Fruit fly (Drosophila melanogaster): ENCODE results near the gene CG3558.

The CG3558 gene

dm6 chr2L:3009438-3009837 lies 16.8 kb downstream of the CG3558 start:
- TF ChIP-seq tj (GFP tag; optimal IDR thresholded peaks at IDR 0.05) (peak; percentile 96), CG1620 (GFP tag; optimal IDR thresholded peaks at IDR 0.05) (no peak), kay (GFP tag; ENCODE audit: borderline replicate concordance) (no peak), CG5204 (GFP tag; optimal IDR thresholded peaks at IDR 0.05) (no peak), cic (GFP tag; optimal IDR thresholded peaks at IDR 0.05) (no peak)

dm6 chr2L:3011484-3011883 lies 18.8 kb downstream of the CG3558 start:
- no peak for TF ChIP-seq cic (GFP tag; optimal IDR thresholded peaks at IDR 0.05)
- TF ChIP-seq toe (GFP tag; optimal IDR thresholded peaks at IDR 0.05): no peak
- TF ChIP-seq CG12768 (GFP tag; optimal IDR thresholded peaks at IDR 0.05): no peak
- no peak for TF ChIP-seq CG11617 (GFP tag; optimal IDR thresholded peaks at IDR 0.05)
- no peak for TF ChIP-seq tj (GFP tag; optimal IDR thresholded peaks at IDR 0.05)
- no peak for TF ChIP-seq Mnt (GFP tag; optimal IDR thresholded peaks at IDR 0.05)
- no peak for TF ChIP-seq Clk (GFP tag; optimal IDR thresholded peaks at IDR 0.05)
- TF ChIP-seq Hr96 (GFP tag; optimal IDR thresholded peaks at IDR 0.05): no peak

- TF ChIP-seq Crg-1 (GFP tag; optimal IDR thresholded peaks at IDR 0.05) (no peak), CG12768 (GFP tag; optimal IDR thresholded peaks at IDR 0.05) (no peak), kay (GFP tag; ENCODE audit: borderline replicate concordance) (no peak), toe (GFP tag; optimal IDR thresholded peaks at IDR 0.05) (no peak), CG1620 (GFP tag; optimal IDR thresholded peaks at IDR 0.05) (no peak), CG7101 (tag; optimal IDR thresholded peaks at IDR 0.05) (no peak), CG7045 (GFP tag; optimal IDR thresholded peaks at IDR 0.05) (no peak), bab1 (GFP tag; optimal IDR thresholded peaks at IDR 0.05) (no peak), tj (GFP tag; optimal IDR thresholded peaks at IDR 0.05) (no peak), Hr96 (GFP tag; optimal IDR thresholded peaks at IDR 0.05) (no peak), cic (GFP tag; optimal IDR thresholded peaks at IDR 0.05) (no peak), CG33017 (tag; optimal IDR thresholded peaks at IDR 0.05) (no peak)
Observed at dm6 chr2L:3012780-3013179, 20.1 kb downstream of the CG3558 start.

dm6 chr2L:3018212-3018611 lies 25.5 kb downstream of the CG3558 start, which contains the start of the genes CG17224 and CG17264:
CG17224 (minus strand) TSS chr2L:3018308.
CG17264 (plus strand) TSS chr2L:3018508.
- no peak for TF ChIP-seq CG7101 (tag; optimal IDR thresholded peaks at IDR 0.05)
- TF ChIP-seq kay (GFP tag; ENCODE audit: borderline replicate concordance): no peak
- peak; percentile 25 for TF ChIP-seq cic (GFP tag; optimal IDR thresholded peaks at IDR 0.05)
- no peak for TF ChIP-seq CG11617 (GFP tag; optimal IDR thresholded peaks at IDR 0.05)
- no peak for TF ChIP-seq cnc (optimal IDR thresholded peaks at IDR 0.05)
- TF ChIP-seq Crg-1 (GFP tag; optimal IDR thresholded peaks at IDR 0.05): no peak
- no peak for TF ChIP-seq CG5204 (GFP tag; optimal IDR thresholded peaks at IDR 0.05)
- peak; percentile 11 for TF ChIP-seq CG14711 (tag; optimal IDR thresholded peaks at IDR 0.05)
- TF ChIP-seq Mnt (GFP tag; optimal IDR thresholded peaks at IDR 0.05): peak; percentile 58
- TF ChIP-seq bab1 (GFP tag; optimal IDR thresholded peaks at IDR 0.05): peak; percentile 30
- no peak for TF ChIP-seq pad (GFP tag; optimal IDR thresholded peaks at IDR 0.05)

- TF ChIP-seq tj (GFP tag; optimal IDR thresholded peaks at IDR 0.05): no peak
- TF ChIP-seq kay (GFP tag; ENCODE audit: borderline replicate concordance): no peak
- TF ChIP-seq CG11617 (GFP tag; optimal IDR thresholded peaks at IDR 0.05): no peak
- no peak for TF ChIP-seq CG33017 (tag; optimal IDR thresholded peaks at IDR 0.05)
- no peak for TF ChIP-seq toe (GFP tag; optimal IDR thresholded peaks at IDR 0.05)
- peak; percentile 16 for TF ChIP-seq bab1 (GFP tag; optimal IDR thresholded peaks at IDR 0.05)
- TF ChIP-seq Hr96 (GFP tag; optimal IDR thresholded peaks at IDR 0.05): no peak
- TF ChIP-seq Mnt (GFP tag; optimal IDR thresholded peaks at IDR 0.05): peak; percentile 31
- peak; percentile 18 for TF ChIP-seq CG14711 (tag; optimal IDR thresholded peaks at IDR 0.05)
Observed at dm6 chr2L:3022986-3023385, 30.3 kb downstream of the CG3558 start, which contains the start of the genes alpha4GT1 and Prp40. alpha4GT1 (minus strand) TSS chr2L:3023141. Prp40 (plus strand) TSS chr2L:3023226.

dm6 chr2L:3029012-3029411 lies 36.3 kb downstream of the CG3558 start, which contains the start of the genes Sf3b2 and CG17219:
Sf3b2 (minus strand) TSS chr2L:3029168.
CG17219 (plus strand) TSS chr2L:3029253.
- TF ChIP-seq tj (GFP tag; optimal IDR thresholded peaks at IDR 0.05): no peak
- TF ChIP-seq Mnt (GFP tag; optimal IDR thresholded peaks at IDR 0.05): peak; percentile 57
- TF ChIP-seq bab1 (GFP tag; optimal IDR thresholded peaks at IDR 0.05): peak; percentile 59

- TF ChIP-seq CG11617 (GFP tag; optimal IDR thresholded peaks at IDR 0.05) (peak; percentile 1), Mnt (GFP tag; optimal IDR thresholded peaks at IDR 0.05) (peak; percentile 8), Crg-1 (GFP tag; optimal IDR thresholded peaks at IDR 0.05) (peak; percentile 65), CG7101 (tag; optimal IDR thresholded peaks at IDR 0.05) (peak; percentile 27), toe (GFP tag; optimal IDR thresholded peaks at IDR 0.05) (no peak), cnc (optimal IDR thresholded peaks at IDR 0.05) (no peak), Hr96 (GFP tag; optimal IDR thresholded peaks at IDR 0.05) (no peak), cic (GFP tag; optimal IDR thresholded peaks at IDR 0.05) (no peak), CG7045 (GFP tag; optimal IDR thresholded peaks at IDR 0.05) (no peak), CG33017 (tag; optimal IDR thresholded peaks at IDR 0.05) (no peak), bab1 (GFP tag; optimal IDR thresholded peaks at IDR 0.05) (peak; percentile 56), ovo (GFP tag; optimal IDR thresholded peaks at IDR 0.05) (peak; percentile 29), CG12768 (GFP tag; optimal IDR thresholded peaks at IDR 0.05) (peak; percentile 7), kay (GFP tag; ENCODE audit: borderline replicate concordance) (no peak), pad (GFP tag; optimal IDR thresholded peaks at IDR 0.05) (no peak)
Observed at dm6 chr2L:3030350-3030749, 37.7 kb downstream of the CG3558 start, which contains the start of gene GABPI. GABPI (plus strand) TSS chr2L:3030539.
